Worm (Caenorhabditis elegans) whole organism, L4/young adult: ENCODE measurements around the gene Y38H8A.12.

Experiments
- W03F9.2 ChIP-seq: fragments of 150-350 bp; optimal IDR thresholded peaks from 2 replicates; lab custom pipeline; 2014; ENCODE audit warnings: missing biosample characterization, missing genetic modification characterization
- dao-5 ChIP-seq: sonication (generic microtip); optimal IDR thresholded peaks from 2 replicates; lab custom pipeline; 2016; ENCODE audit warnings: missing genotype, missing genetic modification characterization, moderate library complexity, missing compliant biosample characterization
- him-1 ChIP-seq: sonication (generic microtip); optimal IDR thresholded peaks from 2 replicates; lab custom pipeline; 2016; ENCODE audit warnings: missing genotype, missing genetic modification reagents, missing genetic modification characterization, missing compliant biosample characterization

- TF ChIP-seq him-1 (tag; lab: Kevin White, UChicago) (no peak), W03F9.2 (no peak), dao-5 (tag; lab: Kevin White, UChicago) (no peak)
Observed at ce11 chrIV:13472011-13472410, 11.2 kb upstream of the Y38H8A.12 start, which contains the start of the genes ttbk-8.1 and Y38H8A.4.
